Fruit fly (Drosophila melanogaster) whole organism, prepupa: ENCODE measurements around the gene mGluR.

Source experiments
- Blimp-1 ChIP-seq: fragments of 200-800 bp; sonication (Bioruptor generic); optimal IDR thresholded peaks from 3 replicates; lab custom pipeline; 2017; ENCODE audit warnings: missing biosample characterization, missing genetic modification characterization, mild to moderate bottlenecking, moderate library complexity, missing genetic modification reagents
- CG10631 ChIP-seq: fragments of 200-800 bp; sonication (Bioruptor generic); optimal IDR thresholded peaks from 2 replicates; lab custom pipeline; 2016; ENCODE audit warnings: missing biosample characterization, missing genetic modification characterization
- CG10669 ChIP-seq: fragments of 200-800 bp; sonication (Bioruptor generic); optimal IDR thresholded peaks from 3 replicates; lab custom pipeline; 2018; ENCODE audit warnings: missing biosample characterization, mild to moderate bottlenecking, missing genetic modification characterization, moderate library complexity
- CG11294 ChIP-seq: fragments of 200-800 bp; sonication (Bioruptor generic); IDR thresholded peaks from 2 replicates; pipeline ENCODE4 v1.3.6; 2022; ENCODE audit warnings: missing biosample characterization, missing genetic modification characterization
- CG11762 ChIP-seq: fragments of 200-800 bp; sonication (Bioruptor generic); optimal IDR thresholded peaks from 3 replicates; lab custom pipeline; 2016; ENCODE audit warnings: missing biosample characterization, missing genetic modification characterization; ENCODE audit not compliant: insufficient read depth
- CG11902 ChIP-seq: fragments of 200-800 bp; sonication (Bioruptor generic); optimal IDR thresholded peaks from 3 replicates; lab custom pipeline; 2016; ENCODE audit warnings: missing biosample characterization, missing genetic modification characterization
- CG15336 ChIP-seq: fragments of 200-800 bp; sonication (Bioruptor generic); IDR thresholded peaks from 2 replicates; pipeline ENCODE4 v1.3.6; 2022; ENCODE audit warnings: missing biosample characterization, missing genetic modification characterization
- CG16779 ChIP-seq: fragments of 200-800 bp; sonication (Bioruptor generic); optimal IDR thresholded peaks from 3 replicates; lab custom pipeline; 2017; ENCODE audit warnings: missing biosample characterization, mild to moderate bottlenecking, missing genetic modification characterization
- CG31627 ChIP-seq: fragments of 200-800 bp; sonication (Bioruptor generic); optimal IDR thresholded peaks from 3 replicates; lab custom pipeline; 2016; ENCODE audit warnings: missing biosample characterization, missing genetic modification characterization
- CG32006 ChIP-seq: fragments of 200-800 bp; sonication (Bioruptor generic); optimal IDR thresholded peaks from 3 replicates; lab custom pipeline; 2017; ENCODE audit warnings: missing biosample characterization, mild to moderate bottlenecking, missing genetic modification characterization
- CG3919 ChIP-seq: fragments of 200-800 bp; sonication (Bioruptor generic); optimal IDR thresholded peaks from 3 replicates; lab custom pipeline; 2016; ENCODE audit warnings: missing biosample characterization, missing genetic modification characterization
- CG4318 ChIP-seq: fragments of 200-800 bp; sonication (Bioruptor generic); optimal IDR thresholded peaks from 3 replicates; lab custom pipeline; 2017; ENCODE audit warnings: missing biosample characterization, mild to moderate bottlenecking, missing genetic modification characterization
- CG6792 ChIP-seq: fragments of 200-800 bp; sonication (Bioruptor generic); optimal IDR thresholded peaks from 3 replicates; lab custom pipeline; 2016; ENCODE audit warnings: missing biosample characterization, missing genetic modification characterization
- CG6808 ChIP-seq: fragments of 200-800 bp; sonication (Bioruptor generic); optimal IDR thresholded peaks from 3 replicates; lab custom pipeline; 2017; ENCODE audit warnings: missing biosample characterization, missing genetic modification characterization, mild to moderate bottlenecking, moderate library complexity, missing genetic modification reagents
- CG6854 ChIP-seq: fragments of 200-800 bp; sonication (Bioruptor generic); optimal IDR thresholded peaks from 2 replicates; lab custom pipeline; 2017; ENCODE audit warnings: missing biosample characterization, mild to moderate bottlenecking, missing genetic modification characterization
- CG7368 ChIP-seq: fragments of 200-800 bp; sonication (Bioruptor generic); optimal IDR thresholded peaks from 3 replicates; lab custom pipeline; 2016; ENCODE audit warnings: missing biosample characterization, missing genetic modification characterization
- CG9139 ChIP-seq: fragments of 200-800 bp; sonication (Bioruptor generic); optimal IDR thresholded peaks from 3 replicates; lab custom pipeline; 2017; ENCODE audit warnings: missing biosample characterization, mild to moderate bottlenecking, missing genetic modification characterization
- Eip75B ChIP-seq: fragments of 200-800 bp; sonication (Bioruptor generic); optimal IDR thresholded peaks from 3 replicates; lab custom pipeline; 2016; ENCODE audit warnings: missing biosample characterization, missing genetic modification characterization
- Eip78C ChIP-seq: fragments of 200-800 bp; sonication (Bioruptor generic); peaks from one replicate; lab custom pipeline; 2016; ENCODE audit warnings: missing biosample characterization, missing genetic modification characterization
- Eip93F ChIP-seq: fragments of 200-800 bp; sonication (Bioruptor generic); optimal IDR thresholded peaks from 2 replicates; lab custom pipeline; 2016; ENCODE audit warnings: missing biosample characterization, mild to moderate bottlenecking, missing genetic modification characterization
- Ets96B ChIP-seq: fragments of 200-800 bp; optimal IDR thresholded peaks from 2 replicates; lab custom pipeline; 2019; ENCODE audit warnings: missing biosample characterization, mild to moderate bottlenecking, missing genetic modification characterization, moderate library complexity
- Gug ChIP-seq: fragments of 200-800 bp; sonication (Bioruptor generic); IDR thresholded peaks from 2 replicates; pipeline ENCODE4 v1.3.6; 2022; ENCODE audit warnings: missing biosample characterization, missing genetic modification characterization
- Hr39 ChIP-seq: fragments of 200-800 bp; sonication (Bioruptor generic); optimal IDR thresholded peaks from 2 replicates; lab custom pipeline; 2016; ENCODE audit warnings: missing biosample characterization, missing genetic modification characterization
- Met ChIP-seq: fragments of 200-800 bp; sonication (Bioruptor generic); optimal IDR thresholded peaks from 3 replicates; lab custom pipeline; 2016; ENCODE audit warnings: missing biosample characterization, missing genetic modification characterization
- Smox ChIP-seq: fragments of 200-800 bp; sonication (Bioruptor generic); optimal IDR thresholded peaks from 3 replicates; lab custom pipeline; 2016; ENCODE audit warnings: missing biosample characterization, missing genetic modification characterization
- Sox102F ChIP-seq: fragments of 200-800 bp; sonication (Bioruptor generic); optimal IDR thresholded peaks from 2 replicates; lab custom pipeline; 2016; ENCODE audit warnings: missing biosample characterization, mild to moderate bottlenecking, missing genetic modification characterization
- Sox14 ChIP-seq: fragments of 200-800 bp; sonication (Bioruptor generic); optimal IDR thresholded peaks from 3 replicates; lab custom pipeline; 2016; ENCODE audit warnings: missing biosample characterization, missing genetic modification characterization
- Sox15 ChIP-seq: fragments of 200-800 bp; sonication (Bioruptor generic); optimal IDR thresholded peaks from 3 replicates; lab custom pipeline; 2016; ENCODE audit warnings: missing biosample characterization, missing genetic modification characterization
- achi ChIP-seq: fragments of 200-800 bp; sonication (Bioruptor generic); optimal IDR thresholded peaks from 3 replicates; lab custom pipeline; 2016; ENCODE audit warnings: missing biosample characterization, missing genetic modification characterization
- cyc ChIP-seq: fragments of 200-800 bp; sonication (Bioruptor generic); optimal IDR thresholded peaks from 3 replicates; lab custom pipeline; 2016; ENCODE audit warnings: missing biosample characterization, missing genetic modification characterization
- dac ChIP-seq: fragments of 200-800 bp; sonication (Bioruptor generic); optimal IDR thresholded peaks from 2 replicates; lab custom pipeline; 2017; ENCODE audit warnings: missing biosample characterization, mild to moderate bottlenecking, missing genetic modification characterization
- dsx ChIP-seq: fragments of 200-800 bp; optimal IDR thresholded peaks from 3 replicates; lab custom pipeline; 2019; ENCODE audit warnings: missing biosample characterization, mild to moderate bottlenecking, missing genetic modification characterization, moderate library complexity; ENCODE audit not compliant: poor library complexity, severe bottlenecking
- eg ChIP-seq: fragments of 200-800 bp; sonication (Bioruptor generic); IDR thresholded peaks from 3 replicates; pipeline ENCODE4 v1.3.6; 2022; ENCODE audit warnings: missing biosample characterization, missing genetic modification characterization
- fd59A ChIP-seq: fragments of 200-800 bp; sonication (Bioruptor generic); optimal IDR thresholded peaks from 2 replicates; lab custom pipeline; 2017; ENCODE audit warnings: missing biosample characterization, mild to moderate bottlenecking, missing genetic modification characterization, missing genetic modification reagents
- fd85E ChIP-seq: fragments of 200-800 bp; sonication (Bioruptor generic); optimal IDR thresholded peaks from 3 replicates; lab custom pipeline; 2016; ENCODE audit warnings: missing biosample characterization, missing genetic modification characterization
- fkh ChIP-seq: fragments of 200-800 bp; sonication (Bioruptor generic); optimal IDR thresholded peaks from 3 replicates; lab custom pipeline; 2017; ENCODE audit warnings: missing biosample characterization, mild to moderate bottlenecking, missing genetic modification characterization, moderate library complexity
- net ChIP-seq: fragments of 200-800 bp; sonication (Bioruptor generic); optimal IDR thresholded peaks from 3 replicates; lab custom pipeline; 2016; ENCODE audit warnings: missing biosample characterization, missing genetic modification characterization
- pdm3 ChIP-seq: fragments of 200-800 bp; sonication (Bioruptor generic); optimal IDR thresholded peaks from 3 replicates; lab custom pipeline; 2016; ENCODE audit warnings: missing biosample characterization, missing genetic modification characterization
- salr ChIP-seq, 2 experiments: fragments of 200-800 bp; sonication (Bioruptor generic); optimal IDR thresholded peaks; 3 replicates each; lab custom pipeline; 2016 to 2018; ENCODE audit warnings: missing biosample characterization in 2 of 2, missing genetic modification characterization in 2 of 2, mild to moderate bottlenecking in 1 of 2
- spab ChIP-seq: fragments of 200-800 bp; sonication (Bioruptor generic); optimal IDR thresholded peaks from 2 replicates; lab custom pipeline; 2017; ENCODE audit warnings: missing biosample characterization, mild to moderate bottlenecking, missing genetic modification characterization, missing genetic modification reagents
- svp ChIP-seq: fragments of 200-800 bp; sonication (Bioruptor generic); peaks from one replicate; lab custom pipeline; 2016; ENCODE audit warnings: missing biosample characterization, missing genetic modification characterization

The mGluR gene

dm6 chr4:979634-980474 is 43.2 kb downstream of the mGluR start (continued):
- TF ChIP-seq CG6792 (GFP tag; lab: Kevin White, UChicago): no peak
- TF ChIP-seq CG11762 (GFP tag; lab: Kevin White, UChicago): no peak
- no peak for TF ChIP-seq net (GFP tag; lab: Kevin White, UChicago)
- no peak for TF ChIP-seq CG11902 (GFP tag; lab: Kevin White, UChicago)
- TF ChIP-seq Hr39 (GFP tag; lab: Kevin White, UChicago): no peak
- no peak for TF ChIP-seq dac (GFP tag; lab: Kevin White, UChicago)
- no peak for TF ChIP-seq Smox (GFP tag; lab: Kevin White, UChicago)
- no peak for TF ChIP-seq CG32006 (GFP tag; lab: Kevin White, UChicago)
- no peak for TF ChIP-seq fd85E (GFP tag; lab: Kevin White, UChicago)
- no peak for TF ChIP-seq CG10631 (GFP tag; lab: Kevin White, UChicago)
- TF ChIP-seq CG3919 (GFP tag; lab: Kevin White, UChicago): no peak
- TF ChIP-seq CG31627 (GFP tag; lab: Kevin White, UChicago): no peak
- no peak for TF ChIP-seq CG15336 (GFP tag; lab: Robert Waterston, UW)
- no peak for TF ChIP-seq CG7368 (GFP tag; lab: Kevin White, UChicago)
- TF ChIP-seq Eip78C (GFP tag; lab: Kevin White, UChicago): peak; percentile 70
- TF ChIP-seq CG10669 (GFP tag; lab: Kevin White, UChicago): no peak
- TF ChIP-seq Gug (GFP tag; lab: Robert Waterston, UW): no peak
- TF ChIP-seq CG6854 (GFP tag; lab: Kevin White, UChicago): no peak
- peak; percentile 46 for TF ChIP-seq svp (GFP tag; lab: Kevin White, UChicago)
- no peak for TF ChIP-seq CG11294 (GFP tag; lab: Robert Waterston, UW)
- no peak for TF ChIP-seq CG4318 (GFP tag; lab: Kevin White, UChicago)
- peak; percentile 2 for TF ChIP-seq Sox14 (GFP tag; lab: Kevin White, UChicago)
- no peak for TF ChIP-seq Ets96B (tag; lab: Kevin White, UChicago)
- peak; percentile 26 for TF ChIP-seq pdm3 (GFP tag; lab: Kevin White, UChicago)
- no peak for TF ChIP-seq eg (GFP tag; lab: Robert Waterston, UW)
- TF ChIP-seq Sox102F (GFP tag; lab: Kevin White, UChicago): peak; percentile 7
- no peak for TF ChIP-seq cyc
- no peak for TF ChIP-seq CG6808 (GFP tag; lab: Kevin White, UChicago)
- no peak for TF ChIP-seq Sox15 (GFP tag; lab: Kevin White, UChicago)
- no peak for TF ChIP-seq spab (GFP tag; lab: Kevin White, UChicago)
- TF ChIP-seq CG9139 (GFP tag; lab: Kevin White, UChicago): no peak
- no peak for TF ChIP-seq Eip93F (GFP tag; lab: Kevin White, UChicago)
- TF ChIP-seq fd59A (GFP tag; lab: Kevin White, UChicago): no peak
- TF ChIP-seq achi: no peak
- no peak for TF ChIP-seq Met (GFP tag; lab: Kevin White, UChicago)
- TF ChIP-seq, all 60 proteins: peak for 8

dm6 chr4:980475-980856 is 43.8 kb downstream of the mGluR start:
- TF ChIP-seq Eip78C (GFP tag; lab: Kevin White, UChicago) (peak; percentile 23), CG16779 (tag; lab: Kevin White, UChicago) (no peak)

dm6 chr4:981157-981556 is 44.5 kb downstream of the mGluR start:
- TF ChIP-seq dac (GFP tag; lab: Kevin White, UChicago) (no peak), fkh (GFP tag; lab: Kevin White, UChicago) (no peak), CG6792 (GFP tag; lab: Kevin White, UChicago) (no peak), achi (no peak), Sox15 (GFP tag; lab: Kevin White, UChicago) (no peak), dsx (GFP tag; lab: Kevin White, UChicago) (no peak), CG32006 (GFP tag; lab: Kevin White, UChicago) (no peak), Gug (GFP tag; lab: Robert Waterston, UW) (no peak), Blimp-1 (GFP tag; lab: Kevin White, UChicago) (no peak), Hr39 (GFP tag; lab: Kevin White, UChicago) (no peak), salr (GFP tag; optimal IDR thresholded peaks at IDR 0.05; lab: Kevin White, UChicago) (no peak), Eip75B (no peak)
